Worm (Caenorhabditis elegans) whole organism, L1 larva: ENCODE measurements around the gene C15H9.5.

Experiments used
- F16B12.6 ChIP-seq: fragments of 150-350 bp; optimal IDR thresholded peaks from 2 replicates; lab custom pipeline; 2014; ENCODE audit warnings: missing biosample characterization, missing genetic modification characterization
- ama-1 ChIP-seq: fragments of 150-350 bp; optimal IDR thresholded peaks from 2 replicates; lab custom pipeline; 2014
- ceh-82 ChIP-seq, 3 experiments: fragments of 150-350 bp in 1 of 3; sonication (generic microtip) in 2 of 3; optimal IDR thresholded peaks; 2 replicates each; lab custom pipeline; 2014 to 2017; ENCODE audit warnings: missing biosample characterization in 3 of 3, missing genetic modification characterization in 3 of 3
- fkh-10 ChIP-seq: sonication (generic microtip); optimal IDR thresholded peaks from 2 replicates; lab custom pipeline; 2017; ENCODE audit warnings: missing biosample characterization, missing genetic modification reagents, missing genetic modification characterization
- lin-13 ChIP-seq: fragments of 150-350 bp; optimal IDR thresholded peaks from 2 replicates; lab custom pipeline; 2014; ENCODE audit warnings: missing biosample characterization, missing genetic modification reagents, missing genetic modification characterization
- nhr-237 ChIP-seq: fragments of 150-350 bp; optimal IDR thresholded peaks from 2 replicates; lab custom pipeline; 2014; ENCODE audit warnings: missing biosample characterization, missing genetic modification characterization
- nhr-71 ChIP-seq: sonication (generic microtip); optimal IDR thresholded peaks from 2 replicates; lab custom pipeline; 2016; ENCODE audit warnings: mild to moderate bottlenecking, missing genetic modification characterization, moderate library complexity, missing compliant biosample characterization
- nhr-76 ChIP-seq: sonication (generic microtip); optimal IDR thresholded peaks from 2 replicates; lab custom pipeline; 2017; ENCODE audit warnings: missing biosample characterization, missing genetic modification characterization
- xbp-1 ChIP-seq: sonication (generic microtip); optimal IDR thresholded peaks from 2 replicates; lab custom pipeline; 2016; ENCODE audit warnings: missing genetic modification characterization, missing compliant biosample characterization
- ztf-11 ChIP-seq, 2 experiments: sonication (generic microtip); optimal IDR thresholded peaks; 2 replicates each; lab custom pipeline; 2016 to 2017; ENCODE audit warnings: missing genetic modification characterization in 2 of 2, missing biosample characterization in 1 of 2, missing compliant biosample characterization in 1 of 2

DNA sequence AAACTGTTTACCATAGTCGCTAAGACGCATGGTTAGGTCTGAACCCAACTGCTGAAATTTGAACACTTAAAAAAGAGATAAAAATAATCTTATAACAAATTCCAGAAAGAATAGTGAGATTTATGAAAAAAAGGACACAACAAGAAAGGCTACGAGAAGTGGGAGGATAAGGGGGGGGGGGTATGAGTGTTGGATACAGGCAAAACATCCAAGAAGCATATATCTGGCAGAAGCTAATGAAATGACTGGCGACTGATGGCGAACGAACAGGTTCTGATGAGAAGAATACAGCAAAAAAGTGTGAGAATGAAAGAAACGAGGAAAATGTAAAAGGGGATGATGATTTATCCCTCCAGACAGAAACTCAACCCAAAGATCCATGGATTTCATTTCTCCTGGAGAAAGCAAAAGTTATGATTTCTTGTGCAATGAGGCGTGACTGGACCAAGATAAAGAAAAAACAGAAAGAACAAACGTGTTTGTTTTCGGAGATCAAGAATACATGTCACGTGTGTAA, 27.1 kb upstream of the C15H9.5 start, which contains the start of gene ptr-4:
- TF ChIP-seq ama-1 (lab: Kevin White, UChicago) (no peak), ztf-11 (tag; optimal IDR thresholded peaks at IDR 0.05; lab: Kevin White, UChicago) (no peak), ceh-82 (tag; optimal IDR thresholded peaks at IDR 0.05; lab: Kevin White, UChicago) (no peak), F16B12.6 (tag; lab: Kevin White, UChicago) (no peak), xbp-1 (tag; lab: Kevin White, UChicago) (no peak), fkh-10 (GFP tag; lab: Kevin White, UChicago) (no peak), nhr-71 (tag; lab: Kevin White, UChicago) (no peak), nhr-237 (tag; lab: Kevin White, UChicago) (no peak), lin-13 (GFP tag; lab: Kevin White, UChicago) (no peak), nhr-76 (tag; lab: Kevin White, UChicago) (no peak)
